Fruit fly (Drosophila melanogaster) whole organism, embryonic: Measurements from ENCODE around the gene CG32847.

ENCODE experiments used
- Abd-B ChIP-seq: fragments of 200-800 bp; sonication (Bioruptor generic); optimal IDR thresholded peaks from 2 replicates; lab custom pipeline; 2018; ENCODE audit warnings: missing biosample characterization, mild to moderate bottlenecking, missing genetic modification characterization, moderate library complexity
- BtbVII ChIP-seq: fragments of 200-800 bp; sonication (Bioruptor generic); optimal IDR thresholded peaks from 3 replicates; lab custom pipeline; 2017; ENCODE audit warnings: missing biosample characterization, mild to moderate bottlenecking, missing genetic modification characterization
- CG10321 ChIP-seq: fragments of 200-800 bp; sonication (Bioruptor generic); IDR thresholded peaks from 2 replicates; pipeline ENCODE4 v1.3.6; 2022; ENCODE audit warnings: missing biosample characterization, missing genetic modification characterization
- CG10959 ChIP-seq: fragments of 200-800 bp; sonication (Bioruptor generic); IDR thresholded peaks from 2 replicates; pipeline ENCODE4 v1.3.6; 2022; ENCODE audit warnings: missing biosample characterization, missing genetic modification characterization
- CG12236 ChIP-seq: fragments of 200-800 bp; sonication (Bioruptor generic); optimal IDR thresholded peaks from 2 replicates; lab custom pipeline; 2016; ENCODE audit warnings: missing biosample characterization, missing genetic modification characterization
- CG12391 ChIP-seq: fragments of 200-800 bp; sonication (Bioruptor generic); optimal IDR thresholded peaks from 3 replicates; lab custom pipeline; 2018; ENCODE audit warnings: missing biosample characterization, mild to moderate bottlenecking, missing genetic modification characterization, moderate library complexity
- CG15011 ChIP-seq: fragments of 200-800 bp; sonication (Bioruptor generic); optimal IDR thresholded peaks from 3 replicates; lab custom pipeline; 2018; ENCODE audit warnings: missing biosample characterization, mild to moderate bottlenecking, missing genetic modification characterization
- CG1529 ChIP-seq: fragments of 200-800 bp; sonication (Bioruptor generic); optimal IDR thresholded peaks from 3 replicates; lab custom pipeline; 2018; ENCODE audit warnings: missing biosample characterization, missing genetic modification characterization
- CG1602 ChIP-seq: fragments of 200-800 bp; sonication (Bioruptor generic); optimal IDR thresholded peaks from 3 replicates; lab custom pipeline; 2016; ENCODE audit warnings: missing biosample characterization, missing genetic modification characterization
- CG1647 ChIP-seq: fragments of 200-800 bp; sonication (Bioruptor generic); optimal IDR thresholded peaks from 3 replicates; lab custom pipeline; 2016; ENCODE audit warnings: missing biosample characterization, missing genetic modification characterization
- CG17802 ChIP-seq: fragments of 200-800 bp; sonication (Bioruptor generic); optimal IDR thresholded peaks from 2 replicates; lab custom pipeline; 2018; ENCODE audit warnings: missing biosample characterization, mild to moderate bottlenecking, missing genetic modification characterization, moderate library complexity
- CG1832 ChIP-seq: fragments of 200-800 bp; sonication (Bioruptor generic); optimal IDR thresholded peaks from 2 replicates; lab custom pipeline; 2017; ENCODE audit warnings: missing biosample characterization, mild to moderate bottlenecking, missing genetic modification characterization, inconsistent platforms
- CG34422 ChIP-seq: fragments of 200-800 bp; sonication (Bioruptor generic); IDR thresholded peaks from 3 replicates; pipeline ENCODE4 v1.3.6; 2022; ENCODE audit warnings: missing biosample characterization, missing genetic modification characterization
- CG3726 ChIP-seq: fragments of 200-800 bp; sonication (Bioruptor generic); IDR thresholded peaks from 3 replicates; pipeline ENCODE4, ENCODE4 v1.3.6; 2022; ENCODE audit warnings: missing biosample characterization, missing genetic modification characterization
- CG4617 ChIP-seq: fragments of 200-800 bp; sonication (Bioruptor generic); optimal IDR thresholded peaks from 3 replicates; lab custom pipeline; 2016; ENCODE audit warnings: missing biosample characterization, missing genetic modification characterization, borderline replicate concordance
- CG6254 ChIP-seq: fragments of 200-800 bp; sonication (Bioruptor generic); optimal IDR thresholded peaks from 3 replicates; lab custom pipeline; 2017; ENCODE audit warnings: mild to moderate bottlenecking, missing biosample characterization, missing genetic modification reagents, missing genetic modification characterization
- CG6765 ChIP-seq: fragments of 200-800 bp; sonication (Bioruptor generic); optimal IDR thresholded peaks from 3 replicates; lab custom pipeline; 2017; ENCODE audit warnings: missing biosample characterization, mild to moderate bottlenecking, missing genetic modification characterization
- CG7928 ChIP-seq: fragments of 200-800 bp; sonication (Bioruptor generic); optimal IDR thresholded peaks from 2 replicates; lab custom pipeline; 2017; ENCODE audit warnings: missing biosample characterization, mild to moderate bottlenecking, missing genetic modification characterization
- CG9609 ChIP-seq: fragments of 200-800 bp; sonication (Bioruptor generic); optimal IDR thresholded peaks from 3 replicates; lab custom pipeline; 2016; ENCODE audit warnings: missing biosample characterization, missing genetic modification characterization
- CG9727 ChIP-seq: fragments of 200-800 bp; sonication (Bioruptor generic); optimal IDR thresholded peaks from 3 replicates; lab custom pipeline; 2017; ENCODE audit warnings: missing biosample characterization, mild to moderate bottlenecking, missing genetic modification characterization
- CTCF ChIP-seq: fragments of 200-800 bp; sonication (Bioruptor generic); optimal IDR thresholded peaks from 2 replicates; lab custom pipeline; 2017; ENCODE audit warnings: missing biosample characterization, mild to moderate bottlenecking, missing genetic modification characterization, moderate library complexity
- D19B ChIP-seq: fragments of 200-800 bp; sonication (Bioruptor generic); optimal IDR thresholded peaks from 2 replicates; lab custom pipeline; 2017; ENCODE audit warnings: missing biosample characterization, mild to moderate bottlenecking, missing genetic modification characterization
- Dll ChIP-seq: fragments of 200-800 bp; sonication (Bioruptor generic); IDR thresholded peaks from 4 replicates; pipeline ENCODE4 v1.3.6; 2022; ENCODE audit warnings: missing biosample characterization, missing genetic modification characterization; ENCODE audit not compliant: partially characterized antibody
- E2f1 ChIP-seq: fragments of 200-800 bp; sonication (Bioruptor generic); IDR thresholded peaks from 2 replicates; pipeline ENCODE4 v1.3.6; 2022; ENCODE audit warnings: missing biosample characterization, missing genetic modification characterization
- Fer1 ChIP-seq: fragments of 200-800 bp; sonication (Bioruptor generic); optimal IDR thresholded peaks from 2 replicates; lab custom pipeline; 2017; ENCODE audit warnings: missing biosample characterization, mild to moderate bottlenecking, missing genetic modification characterization
- Fer3 ChIP-seq: fragments of 200-800 bp; sonication (Bioruptor generic); optimal IDR thresholded peaks from 2 replicates; lab custom pipeline; 2018; ENCODE audit warnings: missing biosample characterization, mild to moderate bottlenecking, missing genetic modification characterization, moderate library complexity
- GATAe ChIP-seq: fragments of 200-800 bp; sonication (Bioruptor generic); conservative IDR thresholded peaks from 2 replicates; pipeline ENCODE4 v1.3.6; 2022; ENCODE audit warnings: missing biosample characterization, missing genetic modification characterization
- H2.0 ChIP-seq: fragments of 200-800 bp; sonication (Bioruptor generic); IDR thresholded peaks from 2 replicates; pipeline ENCODE4 v1.3.6; 2022; ENCODE audit warnings: missing biosample characterization, missing genetic modification characterization
- Lim3 ChIP-seq: fragments of 200-800 bp; sonication (Bioruptor generic); IDR thresholded peaks from 2 replicates; pipeline ENCODE4 v1.3.6; 2022; ENCODE audit warnings: missing biosample characterization, missing genetic modification characterization
- MTF-1 ChIP-seq: fragments of 200-800 bp; sonication (Bioruptor generic); optimal IDR thresholded peaks from 2 replicates; lab custom pipeline; 2018; ENCODE audit warnings: missing biosample characterization, mild to moderate bottlenecking, missing genetic modification characterization, borderline replicate concordance
- Meics ChIP-seq: fragments of 200-800 bp; sonication (Bioruptor generic); optimal IDR thresholded peaks from 2 replicates; lab custom pipeline; 2017; ENCODE audit warnings: missing biosample characterization, mild to moderate bottlenecking, missing genetic modification characterization
- Myb ChIP-seq: fragments of 200-800 bp; sonication (Bioruptor generic); optimal IDR thresholded peaks from 2 replicates; lab custom pipeline; 2016; ENCODE audit warnings: missing biosample characterization, missing genetic modification characterization
- Optix ChIP-seq: fragments of 200-800 bp; sonication (Bioruptor generic); IDR thresholded peaks from 3 replicates; pipeline ENCODE4 v1.3.6; 2022; ENCODE audit warnings: missing biosample characterization, missing genetic modification characterization
- Rfx ChIP-seq: fragments of 200-800 bp; sonication (Bioruptor generic); IDR thresholded peaks from 2 replicates; pipeline ENCODE4 v1.3.6; 2022; ENCODE audit warnings: missing biosample characterization, missing genetic modification characterization
- Sry-δ ChIP-seq: fragments of 200-800 bp; sonication (Bioruptor generic); optimal IDR thresholded peaks from 2 replicates; lab custom pipeline; 2016; ENCODE audit warnings: missing biosample characterization, missing genetic modification characterization
- az2 ChIP-seq: fragments of 200-800 bp; sonication (Bioruptor generic); optimal IDR thresholded peaks from 3 replicates; lab custom pipeline; 2016; ENCODE audit warnings: missing biosample characterization, missing genetic modification characterization
- crol ChIP-seq: fragments of 200-800 bp; sonication (Bioruptor generic); IDR thresholded peaks from 2 replicates; pipeline ENCODE4 v1.3.6; 2022; ENCODE audit warnings: missing biosample characterization, missing genetic modification characterization
- exex ChIP-seq: fragments of 200-800 bp; sonication (Bioruptor generic); optimal IDR thresholded peaks from 4 replicates; lab custom pipeline; 2018; ENCODE audit warnings: missing biosample characterization, mild to moderate bottlenecking, missing genetic modification characterization, moderate library complexity
- fu2 ChIP-seq: fragments of 200-800 bp; sonication (Bioruptor generic); optimal IDR thresholded peaks from 2 replicates; lab custom pipeline; 2016; ENCODE audit warnings: missing biosample characterization, missing genetic modification characterization
- gro ChIP-seq: fragments of 200-800 bp; sonication (Bioruptor generic); optimal IDR thresholded peaks from 2 replicates; lab custom pipeline; 2016; ENCODE audit warnings: missing biosample characterization, missing genetic modification characterization
- h ChIP-seq: fragments of >200 bp; optimal IDR thresholded peaks from 2 replicates; lab custom pipeline; 2017
- insv ChIP-seq, 2 experiments: fragments of 200-800 bp; sonication (Bioruptor generic); optimal IDR thresholded peaks; 3 replicates each; lab custom pipeline; 2016 to 2018; ENCODE audit warnings: missing biosample characterization in 2 of 2, missing genetic modification characterization in 2 of 2
- peb ChIP-seq: fragments of 200-800 bp; sonication (Bioruptor generic); IDR thresholded peaks from 2 replicates; pipeline ENCODE4 v1.3.6; 2022; ENCODE audit warnings: missing biosample characterization, missing genetic modification characterization
- pho ChIP-seq: fragments of 200-800 bp; sonication (Bioruptor generic); optimal IDR thresholded peaks from 2 replicates; lab custom pipeline; 2016; ENCODE audit warnings: missing biosample characterization, missing genetic modification characterization
- pita ChIP-seq: fragments of 200-800 bp; sonication (Bioruptor generic); optimal IDR thresholded peaks from 2 replicates; lab custom pipeline; 2017; ENCODE audit warnings: missing biosample characterization, mild to moderate bottlenecking, missing genetic modification characterization
- psq ChIP-seq: fragments of 200-800 bp; sonication (Bioruptor generic); optimal IDR thresholded peaks from 2 replicates; lab custom pipeline; 2017; ENCODE audit warnings: missing biosample characterization, missing genetic modification characterization
- repo ChIP-seq: fragments of 200-800 bp; sonication (Bioruptor generic); optimal IDR thresholded peaks from 2 replicates; lab custom pipeline; 2016; ENCODE audit warnings: missing biosample characterization, missing genetic modification characterization
- sisA ChIP-seq: fragments of 200-800 bp; sonication (Bioruptor generic); IDR thresholded peaks from 2 replicates; pipeline ENCODE4 v1.3.6; 2022; ENCODE audit warnings: missing biosample characterization, missing genetic modification characterization
- slbo ChIP-seq: fragments of 200-800 bp; sonication (Bioruptor generic); IDR thresholded peaks from 2 replicates; pipeline ENCODE4 v1.3.6; 2022; ENCODE audit warnings: missing biosample characterization, missing genetic modification characterization
- tll ChIP-seq, 2 experiments: fragments of 200-800 bp in 1 of 2; fragments of >200 bp in 1 of 2; sonication (Bioruptor generic) in 1 of 2; optimal IDR thresholded peaks; 2 replicates each; lab custom pipeline; 2017 to 2019; ENCODE audit warnings: missing biosample characterization in 2 of 2, missing genetic modification characterization in 2 of 2, mild to moderate bottlenecking in 1 of 2, moderate library complexity in 1 of 2
- tna ChIP-seq: fragments of 200-800 bp; sonication (Bioruptor generic); IDR thresholded peaks from 2 replicates; pipeline ENCODE4 v1.3.6; 2022; ENCODE audit warnings: missing biosample characterization, missing genetic modification characterization; ENCODE audit not compliant: partially characterized antibody
- zf30C ChIP-seq: fragments of 200-800 bp; sonication (Bioruptor generic); optimal IDR thresholded peaks from 3 replicates; lab custom pipeline; 2018; ENCODE audit warnings: missing biosample characterization, mild to moderate bottlenecking, missing genetic modification characterization

Gene CG32847

dm6 chr3L:15107776-15108379, 13.5 kb upstream of the CG32847 start (continued):
- TF ChIP-seq CG3726 (GFP tag; lab: Robert Waterston, UW), result 0 out of 3 replicates have a peak, but pooled peaks have one; percentile 39
- no peak for TF ChIP-seq h (lab: Kevin White, UChicago)
- no peak for TF ChIP-seq Myb (GFP tag; lab: Kevin White, UChicago)
- TF ChIP-seq zf30C, result peak; percentile 76
- TF ChIP-seq Lim3, result no peak
- peak; percentile 58 for TF ChIP-seq CG1529 (GFP tag; lab: Kevin White, UChicago)
- no peak for TF ChIP-seq CG7928 (GFP tag; lab: Kevin White, UChicago)
- TF ChIP-seq CG9727 (GFP tag; lab: Kevin White, UChicago), result peak; percentile 82
- TF ChIP-seq sisA, result peak; percentile 41; the same call in 1 of the 2 replicates
- TF ChIP-seq Meics (GFP tag; lab: Kevin White, UChicago), result peak; percentile 35
- no peak for TF ChIP-seq CG12236 (GFP tag; lab: Kevin White, UChicago)
- TF ChIP-seq Fer1 (GFP tag; lab: Kevin White, UChicago), result no peak
- peak; percentile 43 for TF ChIP-seq CG1602 (GFP tag; lab: Kevin White, UChicago)
- no peak for TF ChIP-seq tna (GFP tag; lab: Robert Waterston, UW)
- no peak for TF ChIP-seq D19B
- 0 out of 2 replicates have a peak, but pooled peaks have one; percentile 7 for TF ChIP-seq CG10959
- no peak for TF ChIP-seq Abd-B (GFP tag; lab: Kevin White, UChicago)
- TF ChIP-seq CG17802, result no peak
- TF ChIP-seq Dll (GFP tag; lab: Robert Waterston, UW), result no peak
- TF ChIP-seq psq (GFP tag; lab: Kevin White, UChicago), result no peak
- TF ChIP-seq Rfx, result no peak
- no peak for TF ChIP-seq tll (GFP tag; optimal IDR thresholded peaks at IDR 0.05; lab: Kevin White, UChicago)
- no peak for TF ChIP-seq Optix (GFP tag; lab: Robert Waterston, UW)
- no peak for TF ChIP-seq exex (tag; lab: Kevin White, UChicago)
- no peak for TF ChIP-seq CG4617 (GFP tag; lab: Kevin White, UChicago)
- TF ChIP-seq gro (GFP tag; lab: Kevin White, UChicago), result no peak
- TF ChIP-seq CG1832, result peak; percentile 25
- no peak for TF ChIP-seq E2f1 (GFP tag; lab: Robert Waterston, UW)
- no peak for TF ChIP-seq CG1647 (GFP tag; lab: Kevin White, UChicago)
- no peak for TF ChIP-seq CG9609 (GFP tag; lab: Kevin White, UChicago)
- no peak for TF ChIP-seq pita (GFP tag; lab: Kevin White, UChicago)
- no peak for TF ChIP-seq fu2
- peak; percentile 65 for TF ChIP-seq CG12391 (tag; lab: Kevin White, UChicago)
- TF ChIP-seq GATAe (GFP tag; lab: Robert Waterston, UW), result no peak
- TF ChIP-seq BtbVII, result no peak
- TF ChIP-seq CG15011 (GFP tag; lab: Kevin White, UChicago), result no peak
- no peak for TF ChIP-seq pho (GFP tag; lab: Kevin White, UChicago)
- TF ChIP-seq insv (GFP tag; optimal IDR thresholded peaks at IDR 0.05; lab: Kevin White, UChicago), result no peak
- peak; percentile 32 for TF ChIP-seq CG6254 (GFP tag; lab: Kevin White, UChicago)
- no peak for TF ChIP-seq slbo
- no peak for TF ChIP-seq H2.0 (GFP tag; lab: Robert Waterston, UW)
- no peak for TF ChIP-seq MTF-1 (GFP tag; lab: Kevin White, UChicago)
- peak; percentile 84 for TF ChIP-seq crol (GFP tag; lab: Robert Waterston, UW)
- TF ChIP-seq CG10321 (GFP tag; lab: Robert Waterston, UW), result no peak
- TF ChIP-seq az2 (GFP tag; lab: Kevin White, UChicago), result peak; percentile 39
- no peak for TF ChIP-seq peb
- TF ChIP-seq Sry-δ (GFP tag; lab: Kevin White, UChicago), result no peak
- TF ChIP-seq repo (GFP tag; lab: Kevin White, UChicago), result no peak
- TF ChIP-seq CG6765 (GFP tag; lab: Kevin White, UChicago), result no peak
- TF ChIP-seq Fer3 (tag; lab: Kevin White, UChicago), result no peak
- TF ChIP-seq CTCF, result peak; percentile 13
- TF ChIP-seq CG34422 (GFP tag; lab: Robert Waterston, UW), result no peak; the same call in 2 of the 3 replicates
